Worm (Caenorhabditis elegans) whole organism, L4 larva: ENCODE data around the gene T26C12.2.
A peak's percentile ranks its signal among the peaks of the same experiment; 100 is the strongest.

Source experiments
- F10B5.3 ChIP-seq: sonication (generic microtip); optimal IDR thresholded peaks from 2 replicates; lab custom pipeline; 2016; ENCODE audit warnings: mild to moderate bottlenecking, missing genetic modification characterization, missing compliant biosample characterization
- F37D6.2 ChIP-seq: sonication (generic microtip); optimal IDR thresholded peaks from 2 replicates; lab custom pipeline; 2016; ENCODE audit warnings: mild to moderate bottlenecking, missing genetic modification characterization, missing compliant biosample characterization
- F49E8.2 ChIP-seq: sonication (generic microtip); optimal IDR thresholded peaks from 2 replicates; lab custom pipeline; 2016; ENCODE audit warnings: missing compliant biosample characterization, mild to moderate bottlenecking, missing genetic modification characterization, borderline replicate concordance
- T26A8.4 ChIP-seq: fragments of 200-800 bp; sonication (Bioruptor generic); IDR thresholded peaks from 2 replicates; pipeline ENCODE4 v1.3.6; 2022; ENCODE audit warnings: missing genetic modification characterization, missing compliant biosample characterization
- Y48G9A.11 ChIP-seq: fragments of 200-800 bp; sonication (Bioruptor generic); IDR thresholded peaks from 2 replicates; pipeline ENCODE4 v1.3.6; 2022; ENCODE audit warnings: missing genetic modification reagents, missing genetic modification characterization, missing compliant biosample characterization
- Y5F2A.4 ChIP-seq: fragments of 200-800 bp; sonication (Bioruptor generic); optimal IDR thresholded peaks from 2 replicates; lab custom pipeline; 2018; ENCODE audit warnings: mild to moderate bottlenecking, missing genetic modification characterization, missing compliant biosample characterization
- Y75B8A.6 ChIP-seq: fragments of 200-800 bp; sonication (Bioruptor generic); IDR thresholded peaks from 2 replicates; pipeline ENCODE4 v1.3.6; 2022; ENCODE audit warnings: missing genetic modification reagents, missing genetic modification characterization, missing compliant biosample characterization
- aha-1 ChIP-seq: fragments of 150-350 bp; peaks from one replicate; lab custom pipeline; 2014; ENCODE audit warnings: missing biosample characterization, missing genetic modification characterization
- arid-1 ChIP-seq: fragments of 200-800 bp; sonication (Bioruptor generic); conservative IDR thresholded peaks from 2 replicates; pipeline ENCODE4 v1.3.6; 2022; ENCODE audit warnings: missing genetic modification reagents, missing genetic modification characterization, missing compliant biosample characterization
- ceh-28 ChIP-seq: fragments of 150-350 bp; optimal IDR thresholded peaks from 2 replicates; lab custom pipeline; 2014; ENCODE audit warnings: missing biosample characterization, missing genetic modification reagents, missing genetic modification characterization
- ceh-32 ChIP-seq: sonication (generic microtip); optimal IDR thresholded peaks from 2 replicates; lab custom pipeline; 2016; ENCODE audit warnings: mild to moderate bottlenecking, missing genetic modification characterization, missing compliant biosample characterization; ENCODE audit not compliant: poor library complexity
- ceh-82 ChIP-seq: sonication (generic microtip); optimal IDR thresholded peaks from 2 replicates; lab custom pipeline; 2017; ENCODE audit warnings: missing biosample characterization, missing genetic modification characterization
- ces-1 ChIP-seq: fragments of 150-350 bp; sonication (generic microtip); optimal IDR thresholded peaks from 4 replicates; lab custom pipeline; 2014; ENCODE audit warnings: missing biosample characterization, missing genetic modification reagents, missing genetic modification characterization
- cey-2 ChIP-seq: sonication (generic microtip); optimal IDR thresholded peaks from 3 replicates; lab custom pipeline; 2017; ENCODE audit warnings: missing genetic modification characterization, mild to moderate bottlenecking, missing compliant biosample characterization, antibody characterized with exemption, borderline replicate concordance; ENCODE audit not compliant: insufficient read depth
- ctbp-1 ChIP-seq: fragments of 200-800 bp; sonication (Bioruptor generic); IDR thresholded peaks from 2 replicates; pipeline ENCODE4 v1.3.6; 2022; ENCODE audit warnings: missing genetic modification reagents, missing genetic modification characterization, missing compliant biosample characterization
- daf-19 ChIP-seq: fragments of 200-800 bp; sonication (Bioruptor generic); conservative IDR thresholded peaks from 2 replicates; pipeline ENCODE4 v1.3.6; 2022; ENCODE audit warnings: missing genetic modification characterization, missing compliant biosample characterization
- dmd-6 ChIP-seq: fragments of 200-800 bp; sonication (Bioruptor generic); IDR thresholded peaks from 2 replicates; pipeline ENCODE4 v1.3.6; 2022; ENCODE audit warnings: missing genetic modification reagents, missing genetic modification characterization, missing compliant biosample characterization
- dmd-8 ChIP-seq: fragments of 200-800 bp; sonication (Bioruptor generic); IDR thresholded peaks from 2 replicates; pipeline ENCODE4 v1.3.6; 2022; ENCODE audit warnings: missing genetic modification characterization, missing compliant biosample characterization
- duxl-1 ChIP-seq: sonication (generic microtip); optimal IDR thresholded peaks from 2 replicates; lab custom pipeline; 2016; ENCODE audit warnings: mild to moderate bottlenecking, missing genetic modification characterization, moderate library complexity, missing compliant biosample characterization; ENCODE audit not compliant: poor library complexity
- dve-1 ChIP-seq: sonication (generic microtip); optimal IDR thresholded peaks from 2 replicates; lab custom pipeline; 2017; ENCODE audit warnings: antibody characterized with exemption, mild to moderate bottlenecking, missing genetic modification characterization, missing compliant biosample characterization; ENCODE audit not compliant: insufficient read depth
- egl-43 ChIP-seq: fragments of 200-800 bp; sonication (Bioruptor generic); IDR thresholded peaks from 2 replicates; pipeline ENCODE4 v1.3.6; 2022; ENCODE audit warnings: missing genetic modification reagents, missing genetic modification characterization, missing compliant biosample characterization
- fos-1 ChIP-seq: fragments of 150-350 bp; optimal IDR thresholded peaks from 2 replicates; lab custom pipeline; 2014; ENCODE audit warnings: missing biosample characterization, missing genetic modification characterization
- hlh-11 ChIP-seq: fragments of 200-800 bp; sonication (Bioruptor generic); optimal IDR thresholded peaks from 2 replicates; lab custom pipeline; 2018; ENCODE audit warnings: mild to moderate bottlenecking, missing genetic modification characterization, missing compliant biosample characterization
- hlh-30 ChIP-seq: sonication (generic microtip); optimal IDR thresholded peaks from 2 replicates; lab custom pipeline; 2017; ENCODE audit warnings: antibody characterized with exemption, mild to moderate bottlenecking, missing genetic modification characterization, missing compliant biosample characterization; ENCODE audit not compliant: insufficient read depth
- jun-1 ChIP-seq: fragments of 150-350 bp; optimal IDR thresholded peaks from 2 replicates; lab custom pipeline; 2014; ENCODE audit warnings: missing biosample characterization, missing genetic modification reagents, missing genetic modification characterization
- lsy-2 ChIP-seq, 2 experiments: fragments of 150-350 bp in 1 of 2; sonication (generic microtip) in 1 of 2; optimal IDR thresholded peaks; 2 replicates each; lab custom pipeline; 2014 to 2017; ENCODE audit warnings: missing biosample characterization in 2 of 2, missing genetic modification characterization in 2 of 2
- mdl-1 ChIP-seq, 2 experiments: fragments of 150-350 bp in 1 of 2; sonication (generic microtip) in 1 of 2; optimal IDR thresholded peaks; 2 replicates each; lab custom pipeline; 2014 to 2017; ENCODE audit warnings: missing biosample characterization in 2 of 2, missing genetic modification characterization in 2 of 2
- mes-2 ChIP-seq: sonication (generic microtip); optimal IDR thresholded peaks from 2 replicates; lab custom pipeline; 2016; ENCODE audit warnings: missing genotype, mild to moderate bottlenecking, missing genetic modification characterization, missing compliant biosample characterization; ENCODE audit not compliant: poor library complexity, severe bottlenecking
- mxl-3 ChIP-seq: fragments of 200-800 bp; sonication (Bioruptor generic); optimal IDR thresholded peaks from 2 replicates; lab custom pipeline; 2018; ENCODE audit warnings: mild to moderate bottlenecking, missing genetic modification characterization, missing compliant biosample characterization
- nhr-10 ChIP-seq: fragments of 150-350 bp; optimal IDR thresholded peaks from 2 replicates; lab custom pipeline; 2014; ENCODE audit warnings: missing biosample characterization, missing genetic modification characterization
- nhr-102 ChIP-seq: sonication (generic microtip); optimal IDR thresholded peaks from 2 replicates; lab custom pipeline; 2016; ENCODE audit warnings: mild to moderate bottlenecking, missing genetic modification characterization, moderate library complexity, missing compliant biosample characterization
- nhr-11 ChIP-seq: fragments of 150-350 bp; optimal IDR thresholded peaks from 2 replicates; lab custom pipeline; 2014; ENCODE audit warnings: missing biosample characterization, missing genetic modification characterization
- nhr-25 ChIP-seq: sonication (generic microtip); optimal IDR thresholded peaks from 2 replicates; lab custom pipeline; 2017; ENCODE audit warnings: missing genetic modification characterization, mild to moderate bottlenecking, missing compliant biosample characterization, antibody characterized with exemption, moderate library complexity, borderline replicate concordance; ENCODE audit not compliant: insufficient read depth
- nhr-28 ChIP-seq: fragments of 150-350 bp; optimal IDR thresholded peaks from 2 replicates; lab custom pipeline; 2014; ENCODE audit warnings: missing biosample characterization, missing genetic modification characterization
- nhr-48 ChIP-seq: sonication (generic microtip); optimal IDR thresholded peaks from 2 replicates; lab custom pipeline; 2016; ENCODE audit warnings: mild to moderate bottlenecking, missing genetic modification characterization, missing compliant biosample characterization
- nhr-76 ChIP-seq: fragments of 150-350 bp; optimal IDR thresholded peaks from 2 replicates; lab custom pipeline; 2014; ENCODE audit warnings: missing biosample characterization, missing genetic modification characterization
- pha-4 ChIP-seq, 2 experiments: fragments of 150-350 bp in 1 of 2; fragments of 200-800 bp in 1 of 2; sonication (Bioruptor generic) in 1 of 2; IDR thresholded peaks in 1 of 2; optimal IDR thresholded peaks in 1 of 2; 2 replicates each; pipeline versions ENCODE4 v1.3.6 to Lab custom; 2014 to 2022; ENCODE audit warnings: missing genetic modification characterization in 2 of 2, missing genetic modification reagents in 2 of 2, missing biosample characterization in 1 of 2, missing compliant biosample characterization in 1 of 2
- sdz-12 ChIP-seq: fragments of 200-800 bp; sonication (Bioruptor generic); optimal IDR thresholded peaks from 2 replicates; lab custom pipeline; 2018; ENCODE audit warnings: mild to moderate bottlenecking, missing genetic modification characterization, missing compliant biosample characterization
- set-16 ChIP-seq: fragments of 200-800 bp; sonication (Bioruptor generic); IDR thresholded peaks from 2 replicates; pipeline ENCODE4 v1.3.6; 2022; ENCODE audit warnings: missing genetic modification reagents, missing genetic modification characterization, missing compliant biosample characterization
- skn-1 ChIP-seq: fragments of 150-350 bp; optimal IDR thresholded peaks from 2 replicates; lab custom pipeline; 2014; ENCODE audit warnings: missing biosample characterization, missing genetic modification characterization
- snpc-1.2 ChIP-seq: fragments of 200-800 bp; sonication (Bioruptor generic); IDR thresholded peaks from 2 replicates; pipeline ENCODE4 v1.3.6; 2022; ENCODE audit warnings: missing genetic modification reagents, missing genetic modification characterization, missing compliant biosample characterization
- zip-11 ChIP-seq: fragments of 200-800 bp; sonication (Bioruptor generic); IDR thresholded peaks from 2 replicates; pipeline ENCODE4 v1.3.6; 2022; ENCODE audit warnings: missing genetic modification characterization, missing compliant biosample characterization
- ztf-11 ChIP-seq: fragments of 150-350 bp; optimal IDR thresholded peaks from 2 replicates; lab custom pipeline; 2014; ENCODE audit warnings: missing biosample characterization, missing genetic modification characterization

The T26C12.2 gene

ce11 chrIV:3250020-3250419 is 15.5 kb downstream of the T26C12.2 start:
- TF ChIP-seq egl-43 (no peak), cey-2 (tag; lab: Kevin White, UChicago) (no peak), zip-11 (GFP tag; lab: Robert Waterston, UW) (no peak), mes-2 (no peak), fos-1 (tag; lab: Kevin White, UChicago) (no peak), arid-1 (no peak), ceh-28 (tag; lab: Kevin White, UChicago) (no peak), snpc-1.2 (GFP tag; lab: Robert Waterston, UW) (no peak), pha-4 (GFP tag; IDR thresholded peaks at IDR 0.05; lab: Robert Waterston, UW) (no peak), pha-4 (tag; optimal IDR thresholded peaks at IDR 0.05; lab: Kevin White, UChicago) (no peak)
- TF ChIP-seq, all 104 proteins: peak for 0

DNA sequence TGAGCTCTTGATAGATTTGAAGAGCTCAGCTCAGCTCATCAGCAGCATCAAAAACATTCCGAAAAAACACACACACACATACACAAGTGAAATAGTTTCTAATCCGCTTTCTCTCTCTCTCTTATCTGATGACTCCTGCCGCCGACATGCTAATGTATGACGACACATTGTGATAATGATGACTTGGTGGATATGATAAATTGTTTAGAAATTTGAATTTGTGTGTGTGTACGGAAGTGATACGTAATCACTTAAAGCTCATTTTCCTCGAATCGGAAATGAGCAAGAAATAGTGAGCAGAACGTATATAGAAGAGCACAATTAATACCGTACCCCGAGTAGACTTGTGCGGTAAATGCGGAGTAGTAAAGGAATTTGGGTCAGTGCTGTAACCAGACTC is 18.7 kb downstream of the T26C12.2 start:
- TF ChIP-seq nhr-76 (tag; lab: Kevin White, UChicago), result no peak
- no peak for TF ChIP-seq nhr-10
- peak; percentile 57 for TF ChIP-seq aha-1 (tag; lab: Kevin White, UChicago)
- no peak for TF ChIP-seq ces-1 (GFP tag; lab: Kevin White, UChicago)

ce11 chrIV:3234269-3234668 is 31.3 kb downstream of the T26C12.2 start:
- TF ChIP-seq nhr-102, result peak; percentile 37
- peak; percentile 49 for TF ChIP-seq duxl-1 (tag; lab: Kevin White, UChicago)
- peak; percentile 11 for TF ChIP-seq dve-1 (tag; lab: Kevin White, UChicago)
- no peak for TF ChIP-seq ceh-32
- TF ChIP-seq nhr-25 (tag; lab: Kevin White, UChicago), result peak; percentile 32
- no peak for TF ChIP-seq set-16 (GFP tag; lab: Robert Waterston, UW)
- TF ChIP-seq lsy-2 (tag; optimal IDR thresholded peaks at IDR 0.05; lab: Kevin White, UChicago), result peak in 1 of 2 experiments; percentile 3
- peak; percentile 25 for TF ChIP-seq nhr-48 (tag; lab: Kevin White, UChicago)
- TF ChIP-seq skn-1 (tag; lab: Kevin White, UChicago), result no peak
- peak; percentile 34 for TF ChIP-seq F10B5.3 (tag; lab: Kevin White, UChicago)
- peak; percentile 49 for TF ChIP-seq hlh-30 (tag; lab: Kevin White, UChicago)
- TF ChIP-seq hlh-11 (tag; lab: Kevin White, UChicago), result peak; percentile 47
- no peak for TF ChIP-seq ceh-82 (tag; lab: Kevin White, UChicago)
- peak; percentile 51 for TF ChIP-seq T26A8.4 (GFP tag; lab: Robert Waterston, UW)
- peak in 1 of 2 experiments; percentile 47 for TF ChIP-seq mdl-1 (tag; optimal IDR thresholded peaks at IDR 0.05; lab: Kevin White, UChicago)
- TF ChIP-seq ctbp-1 (GFP tag; lab: Robert Waterston, UW), result no peak
- no peak for TF ChIP-seq daf-19 (GFP tag; lab: Robert Waterston, UW)
- TF ChIP-seq nhr-28 (tag; lab: Kevin White, UChicago), result peak; percentile 49
- TF ChIP-seq mxl-3 (GFP tag; lab: Kevin White, UChicago), result peak; percentile 26
- TF ChIP-seq, all 104 proteins: peak for 13

ce11 chrIV:3233429-3233885 is 32.1 kb downstream of the T26C12.2 start:
- TF ChIP-seq ztf-11 (tag; lab: Kevin White, UChicago) (no peak), nhr-102 (no peak), Y48G9A.11 (no peak), F49E8.2 (no peak), F37D6.2 (no peak), jun-1 (no peak), nhr-11 (tag; lab: Kevin White, UChicago) (no peak), nhr-28 (tag; lab: Kevin White, UChicago) (peak; percentile 59), daf-19 (GFP tag; lab: Robert Waterston, UW) (no peak), dmd-8 (GFP tag; lab: Robert Waterston, UW) (no peak), F10B5.3 (tag; lab: Kevin White, UChicago) (no peak), Y75B8A.6 (GFP tag; lab: Robert Waterston, UW) (no peak), dmd-6 (GFP tag; lab: Robert Waterston, UW) (peak; percentile 42; the same call in 1 of the 2 replicates), Y5F2A.4 (GFP tag; lab: Kevin White, UChicago) (no peak), mes-2 (peak; percentile 51), T26A8.4 (GFP tag; lab: Robert Waterston, UW) (peak; percentile 34; the same call in 1 of the 2 replicates), nhr-48 (tag; lab: Kevin White, UChicago) (no peak), aha-1 (tag; lab: Kevin White, UChicago) (peak; percentile 96), sdz-12 (GFP tag; lab: Kevin White, UChicago) (no peak)
